Worm (Caenorhabditis elegans) whole organism, L2 larva: Measurements from ENCODE around the gene nhr-131.

Experiments
- Y55F3AM.14 ChIP-seq: fragments of 200-800 bp; sonication (Bioruptor generic); optimal IDR thresholded peaks from 2 replicates; lab custom pipeline; 2018; ENCODE audit warnings: mild to moderate bottlenecking, missing genetic modification characterization, missing compliant biosample characterization
- ceh-82 ChIP-seq: fragments of 150-350 bp; optimal IDR thresholded peaks from 2 replicates; lab custom pipeline; 2014; ENCODE audit warnings: missing biosample characterization, missing genetic modification characterization
- nhr-10 ChIP-seq: sonication (generic microtip); optimal IDR thresholded peaks from 2 replicates; lab custom pipeline; 2017; ENCODE audit warnings: missing biosample characterization, missing genetic modification characterization
- unc-39 ChIP-seq: fragments of 150-350 bp; optimal IDR thresholded peaks from 2 replicates; lab custom pipeline; 2014; ENCODE audit warnings: missing biosample characterization, missing genetic modification characterization

DNA sequence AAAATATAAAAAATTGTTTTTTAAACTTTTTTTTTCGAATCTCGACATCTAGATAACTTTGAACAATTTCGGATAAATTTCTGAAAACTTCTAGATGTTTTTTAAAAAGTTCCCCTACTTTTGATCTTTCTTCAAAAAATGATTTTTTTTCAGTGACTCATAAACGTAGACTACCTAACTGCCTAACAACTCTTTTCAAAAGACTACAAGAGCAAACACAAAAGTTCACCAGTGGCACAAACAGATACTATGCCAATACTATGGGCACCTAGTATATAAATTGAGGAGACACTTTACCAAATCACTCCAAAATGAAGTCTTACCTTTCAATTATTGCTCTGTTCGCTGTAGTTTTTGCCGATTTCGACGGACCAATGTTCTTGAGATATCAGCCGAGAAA is 9.6 kb downstream of the nhr-131 start, which contains the start of gene srlf-35:
- TF ChIP-seq nhr-10 (tag; lab: Kevin White, UChicago) = no peak
- no peak for TF ChIP-seq unc-39
- TF ChIP-seq Y55F3AM.14 (GFP tag; lab: Kevin White, UChicago) = no peak
- TF ChIP-seq ceh-82 (tag; lab: Kevin White, UChicago) = no peak
